Fruit fly (Drosophila melanogaster) whole organism, embryonic: ENCODE results near the gene RpL18.

ENCODE experiments used
- B-H2 ChIP-seq: fragments of 200-800 bp; sonication (Bioruptor generic); optimal IDR thresholded peaks from 2 replicates; lab custom pipeline; 2018; ENCODE audit warnings: missing biosample characterization, mild to moderate bottlenecking, missing genetic modification characterization
- Bteb2 ChIP-seq: fragments of 200-800 bp; sonication (Bioruptor generic); optimal IDR thresholded peaks from 2 replicates; lab custom pipeline; 2016; ENCODE audit warnings: missing biosample characterization, missing genetic modification characterization
- CG10209 ChIP-seq: fragments of 200-800 bp; sonication (Bioruptor generic); optimal IDR thresholded peaks from 3 replicates; lab custom pipeline; 2017; ENCODE audit warnings: missing biosample characterization, mild to moderate bottlenecking, missing genetic modification characterization, missing genetic modification reagents
- CG10431 ChIP-seq: fragments of 200-800 bp; sonication (Bioruptor generic); optimal IDR thresholded peaks from 3 replicates; lab custom pipeline; 2018; ENCODE audit warnings: missing biosample characterization, mild to moderate bottlenecking, missing genetic modification characterization
- CG11085 ChIP-seq: fragments of 200-800 bp; sonication (Bioruptor generic); IDR thresholded peaks from 2 replicates; pipeline ENCODE4 v1.3.6; 2022; ENCODE audit warnings: missing biosample characterization, missing genetic modification characterization
- CG30020 ChIP-seq: fragments of 200-800 bp; optimal IDR thresholded peaks from 2 replicates; lab custom pipeline; 2019; ENCODE audit warnings: missing biosample characterization, mild to moderate bottlenecking, missing genetic modification characterization, moderate library complexity
- CG32532 ChIP-seq: fragments of 200-800 bp; sonication (Bioruptor generic); IDR thresholded peaks from 2 replicates; pipeline ENCODE4 v1.3.6; 2022; ENCODE audit warnings: missing biosample characterization, missing genetic modification characterization
- CG4820 ChIP-seq: fragments of 200-800 bp; sonication (Bioruptor generic); optimal IDR thresholded peaks from 3 replicates; lab custom pipeline; 2016; ENCODE audit warnings: missing biosample characterization, missing genetic modification characterization
- CG4854 ChIP-seq: fragments of 200-800 bp; sonication (Bioruptor generic); optimal IDR thresholded peaks from 2 replicates; lab custom pipeline; 2016; ENCODE audit warnings: missing biosample characterization, missing genetic modification characterization, inconsistent platforms
- CG5180 ChIP-seq: fragments of 200-800 bp; sonication (Bioruptor generic); optimal IDR thresholded peaks from 3 replicates; lab custom pipeline; 2017; ENCODE audit warnings: missing biosample characterization, missing genetic modification characterization, mild to moderate bottlenecking, moderate library complexity, missing genetic modification reagents
- CG5953 ChIP-seq: fragments of 200-800 bp; sonication (Bioruptor generic); IDR thresholded peaks from 2 replicates; pipeline ENCODE4 v1.3.6; 2022; ENCODE audit warnings: missing biosample characterization, missing genetic modification characterization
- CG6791 ChIP-seq: fragments of 200-800 bp; sonication (Bioruptor generic); IDR thresholded peaks from 3 replicates; pipeline ENCODE4 v1.3.6; 2022; ENCODE audit warnings: missing biosample characterization, missing genetic modification characterization; ENCODE audit not compliant: partially characterized antibody
- CG6813 ChIP-seq: fragments of 200-800 bp; sonication (Bioruptor generic); optimal IDR thresholded peaks from 2 replicates; lab custom pipeline; 2017; ENCODE audit warnings: missing biosample characterization, missing genetic modification characterization, mild to moderate bottlenecking, moderate library complexity, missing genetic modification reagents
- CG7928 ChIP-seq: fragments of 200-800 bp; sonication (Bioruptor generic); optimal IDR thresholded peaks from 2 replicates; lab custom pipeline; 2017; ENCODE audit warnings: missing biosample characterization, mild to moderate bottlenecking, missing genetic modification characterization
- CG8359 ChIP-seq: fragments of 200-800 bp; sonication (Bioruptor generic); optimal IDR thresholded peaks from 2 replicates; lab custom pipeline; 2017; ENCODE audit warnings: missing biosample characterization, mild to moderate bottlenecking, missing genetic modification characterization, borderline replicate concordance
- CG9817 ChIP-seq: fragments of 200-800 bp; sonication (Bioruptor generic); optimal IDR thresholded peaks from 2 replicates; lab custom pipeline; 2018; ENCODE audit warnings: missing biosample characterization, mild to moderate bottlenecking, missing genetic modification characterization, moderate library complexity
- Deaf1 ChIP-seq: fragments of 200-800 bp; optimal IDR thresholded peaks from 3 replicates; lab custom pipeline; 2019; ENCODE audit warnings: missing biosample characterization, mild to moderate bottlenecking, missing genetic modification characterization, moderate library complexity
- Dfd ChIP-seq, 2 experiments: fragments of >200 bp; optimal IDR thresholded peaks; 2 replicates each; lab custom pipeline; 2017; ENCODE audit warnings: missing biosample characterization in 2 of 2, missing genetic modification characterization in 2 of 2
- E2f2 ChIP-seq: fragments of 200-800 bp; sonication (Bioruptor generic); IDR thresholded peaks from 2 replicates; pipeline ENCODE4 v1.3.6; 2022; ENCODE audit warnings: missing biosample characterization, missing genetic modification characterization
- ERR ChIP-seq: fragments of 200-800 bp; sonication (Bioruptor generic); optimal IDR thresholded peaks from 2 replicates; lab custom pipeline; 2016; ENCODE audit warnings: missing biosample characterization, missing genetic modification characterization
- H15 ChIP-seq: fragments of 200-800 bp; sonication (Bioruptor generic); IDR thresholded peaks from 3 replicates; pipeline ENCODE4 v1.3.6; 2022; ENCODE audit warnings: missing biosample characterization, missing genetic modification characterization
- HLH3B ChIP-seq: fragments of 200-800 bp; sonication (Bioruptor generic); IDR thresholded peaks from 2 replicates; pipeline ENCODE4 v1.3.6; 2022; ENCODE audit warnings: missing biosample characterization, missing genetic modification characterization
- HLH54F ChIP-seq: fragments of 200-800 bp; sonication (Bioruptor generic); optimal IDR thresholded peaks from 3 replicates; lab custom pipeline; 2016; ENCODE audit warnings: missing biosample characterization, missing genetic modification characterization
- Hmr ChIP-seq: fragments of 200-800 bp; sonication (Bioruptor generic); optimal IDR thresholded peaks from 3 replicates; lab custom pipeline; 2017; ENCODE audit warnings: mild to moderate bottlenecking, missing biosample characterization, missing genetic modification reagents, missing genetic modification characterization
- Jarid2 ChIP-seq: fragments of 200-800 bp; sonication (Bioruptor generic); optimal IDR thresholded peaks from 3 replicates; lab custom pipeline; 2017; ENCODE audit warnings: mild to moderate bottlenecking, missing biosample characterization, missing genetic modification reagents, missing genetic modification characterization
- MBD-R2 ChIP-seq: fragments of 200-800 bp; sonication (Bioruptor generic); IDR thresholded peaks from 2 replicates; pipeline ENCODE4 v1.3.6; 2022; ENCODE audit warnings: missing biosample characterization, missing genetic modification characterization
- Neu2 ChIP-seq: fragments of 200-800 bp; sonication (Bioruptor generic); optimal IDR thresholded peaks from 3 replicates; lab custom pipeline; 2016; ENCODE audit warnings: missing biosample characterization, missing genetic modification characterization, borderline replicate concordance
- Optix ChIP-seq: fragments of 200-800 bp; sonication (Bioruptor generic); IDR thresholded peaks from 3 replicates; pipeline ENCODE4 v1.3.6; 2022; ENCODE audit warnings: missing biosample characterization, missing genetic modification characterization
- Sin3A ChIP-seq: fragments of >200 bp; optimal IDR thresholded peaks from 2 replicates; lab custom pipeline; 2018
- Trl ChIP-seq, 3 experiments: fragments of >200 bp in 2 of 3; fragments of 200-800 bp in 1 of 3; sonication (Bioruptor generic) in 1 of 3; optimal IDR thresholded peaks; 2 replicates in 1 of 3; 3 replicates in 2 of 3; lab custom pipeline; 2016 to 2017; ENCODE audit warnings: missing biosample characterization in 1 of 3, missing genetic modification characterization in 1 of 3
- Xrp1 ChIP-seq: fragments of 200-800 bp; sonication (Bioruptor generic); IDR thresholded peaks from 2 replicates; pipeline ENCODE4 v1.3.6; 2022; ENCODE audit warnings: missing biosample characterization, missing genetic modification characterization
- btn ChIP-seq: fragments of 200-800 bp; sonication (Bioruptor generic); optimal IDR thresholded peaks from 2 replicates; lab custom pipeline; 2016; ENCODE audit warnings: missing biosample characterization, missing genetic modification characterization
- cad ChIP-seq: fragments of >200 bp; optimal IDR thresholded peaks from 2 replicates; lab custom pipeline; 2017; ENCODE audit warnings: missing biosample characterization, missing genetic modification characterization
- cwo ChIP-seq: fragments of 200-800 bp; sonication (Bioruptor generic); optimal IDR thresholded peaks from 3 replicates; lab custom pipeline; 2017; ENCODE audit warnings: missing biosample characterization, missing genetic modification characterization, mild to moderate bottlenecking, moderate library complexity, missing genetic modification reagents
- exex ChIP-seq: fragments of 200-800 bp; sonication (Bioruptor generic); optimal IDR thresholded peaks from 4 replicates; lab custom pipeline; 2018; ENCODE audit warnings: missing biosample characterization, mild to moderate bottlenecking, missing genetic modification characterization, moderate library complexity
- gro ChIP-seq: fragments of 200-800 bp; sonication (Bioruptor generic); optimal IDR thresholded peaks from 2 replicates; lab custom pipeline; 2016; ENCODE audit warnings: missing biosample characterization, missing genetic modification characterization
- hb ChIP-seq: fragments of 200-800 bp; sonication (Bioruptor generic); IDR thresholded peaks from 3 replicates; pipeline ENCODE4 v1.3.6; 2022; ENCODE audit warnings: missing biosample characterization, missing genetic modification characterization; ENCODE audit not compliant: partially characterized antibody
- her ChIP-seq: fragments of 200-800 bp; sonication (Bioruptor generic); optimal IDR thresholded peaks from 2 replicates; lab custom pipeline; 2016; ENCODE audit warnings: missing biosample characterization, missing genetic modification characterization
- kah ChIP-seq: fragments of 200-800 bp; sonication (Bioruptor generic); optimal IDR thresholded peaks from 2 replicates; lab custom pipeline; 2018; ENCODE audit warnings: missing biosample characterization, mild to moderate bottlenecking, missing genetic modification characterization
- lab ChIP-seq: fragments of 200-800 bp; sonication (Bioruptor generic); optimal IDR thresholded peaks from 3 replicates; lab custom pipeline; 2017; ENCODE audit warnings: missing biosample characterization, missing genetic modification characterization, mild to moderate bottlenecking, moderate library complexity, missing genetic modification reagents
- maf-S ChIP-seq: fragments of 200-800 bp; sonication (Bioruptor generic); optimal IDR thresholded peaks from 2 replicates; lab custom pipeline; 2016; ENCODE audit warnings: missing biosample characterization, missing genetic modification characterization
- nau ChIP-seq: fragments of 200-800 bp; sonication (Bioruptor generic); optimal IDR thresholded peaks from 3 replicates; lab custom pipeline; 2017; ENCODE audit warnings: missing biosample characterization, mild to moderate bottlenecking, missing genetic modification characterization, missing genetic modification reagents
- nerfin-1 ChIP-seq: fragments of 200-800 bp; sonication (Bioruptor generic); optimal IDR thresholded peaks from 3 replicates; lab custom pipeline; 2019; ENCODE audit warnings: missing biosample characterization, mild to moderate bottlenecking, missing genetic modification characterization, moderate library complexity
- nerfin-2 ChIP-seq: fragments of 200-800 bp; sonication (Bioruptor generic); IDR thresholded peaks from 2 replicates; pipeline ENCODE4 v1.3.6; 2022; ENCODE audit warnings: missing biosample characterization, missing genetic modification characterization; ENCODE audit not compliant: partially characterized antibody
- nmo ChIP-seq: fragments of 200-800 bp; sonication (Bioruptor generic); optimal IDR thresholded peaks from 2 replicates; lab custom pipeline; 2018; ENCODE audit warnings: missing biosample characterization, mild to moderate bottlenecking, missing genetic modification characterization, moderate library complexity
- slou ChIP-seq: fragments of 200-800 bp; sonication (Bioruptor generic); optimal IDR thresholded peaks from 3 replicates; lab custom pipeline; 2016; ENCODE audit warnings: missing biosample characterization, missing genetic modification characterization
- tgo ChIP-seq: fragments of 200-800 bp; sonication (Bioruptor generic); IDR thresholded peaks from 3 replicates; pipeline ENCODE4 v1.3.6; 2022; ENCODE audit warnings: missing biosample characterization, missing genetic modification characterization
- trem ChIP-seq: fragments of 200-800 bp; optimal IDR thresholded peaks from 3 replicates; lab custom pipeline; 2019; ENCODE audit warnings: missing biosample characterization, mild to moderate bottlenecking, missing genetic modification characterization, moderate library complexity
- wek ChIP-seq: fragments of 200-800 bp; sonication (Bioruptor generic); optimal IDR thresholded peaks from 3 replicates; lab custom pipeline; 2018; ENCODE audit warnings: missing biosample characterization, mild to moderate bottlenecking, missing genetic modification characterization, moderate library complexity
- z ChIP-seq: fragments of 200-800 bp; sonication (Bioruptor generic); IDR thresholded peaks from 3 replicates; pipeline ENCODE4 v1.3.6; 2022; ENCODE audit warnings: missing biosample characterization, missing genetic modification characterization

The RpL18 gene

DNA sequence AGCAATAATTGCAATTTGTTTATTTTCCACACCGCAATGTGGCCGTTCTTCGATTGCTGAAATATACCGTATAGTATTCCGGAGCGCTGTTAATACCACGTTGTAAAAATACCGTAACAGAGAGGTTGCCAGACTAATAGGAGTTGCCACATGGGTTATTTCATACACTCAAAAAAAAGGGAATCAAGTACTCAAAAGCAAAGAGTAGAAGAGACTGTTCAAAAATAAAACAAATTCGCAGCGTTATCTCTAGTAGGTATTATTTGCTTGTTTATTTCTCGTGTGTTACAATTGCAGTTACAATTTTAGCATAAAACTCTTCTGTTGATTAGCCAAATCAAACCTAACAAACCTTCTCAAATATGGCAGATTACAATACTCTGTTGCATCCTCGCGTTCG, 9.3 kb upstream of the RpL18 start, which contains the start of gene MED4 (continued):
- TF ChIP-seq HLH3B (GFP tag; lab: Robert Waterston, UW) = peak; percentile 65
- TF ChIP-seq wek (GFP tag; lab: Kevin White, UChicago) = peak; percentile 12
- TF ChIP-seq CG9817 (tag; lab: Kevin White, UChicago) = peak; percentile 62
- no peak for TF ChIP-seq hb (GFP tag; lab: Robert Waterston, UW)
- peak; percentile 47 for TF ChIP-seq Neu2 (GFP tag; lab: Kevin White, UChicago)
- TF ChIP-seq tgo (GFP tag; lab: Robert Waterston, UW) = peak; percentile 79
- peak; percentile 74 for TF ChIP-seq nmo
- no peak for TF ChIP-seq Trl (optimal IDR thresholded peaks at IDR 0.05; lab: Kevin White, UChicago)
- TF ChIP-seq Trl (GFP tag; optimal IDR thresholded peaks at IDR 0.05; lab: Kevin White, UChicago) = peak; percentile 84
- peak; percentile 94 for TF ChIP-seq MBD-R2
- TF ChIP-seq CG6813 (GFP tag; lab: Kevin White, UChicago) = peak; percentile 49
- peak; percentile 90 for TF ChIP-seq her (GFP tag; lab: Kevin White, UChicago)
- TF ChIP-seq CG7928 (GFP tag; lab: Kevin White, UChicago) = peak; percentile 37
- TF ChIP-seq nerfin-2 (GFP tag; lab: Robert Waterston, UW) = no peak
- no peak for TF ChIP-seq CG8359 (GFP tag; lab: Kevin White, UChicago)
- peak; percentile 60 for TF ChIP-seq Sin3A
- TF ChIP-seq CG10431 = no peak
- TF ChIP-seq Dfd (GFP tag; optimal IDR thresholded peaks at IDR 0.05; lab: Kevin White, UChicago) = no peak
- TF ChIP-seq Bteb2 (GFP tag; lab: Kevin White, UChicago) = peak; percentile 84
- TF ChIP-seq CG30020 (tag; lab: Kevin White, UChicago) = peak; percentile 73
- peak; percentile 56 for TF ChIP-seq trem
- TF ChIP-seq CG6791 (GFP tag; lab: Robert Waterston, UW) = no peak
- peak; percentile 86 for TF ChIP-seq lab
- peak; percentile 79 for TF ChIP-seq CG11085 (GFP tag; lab: Robert Waterston, UW)
- no peak for TF ChIP-seq CG5180 (GFP tag; lab: Kevin White, UChicago)
- TF ChIP-seq btn (GFP tag; lab: Kevin White, UChicago) = peak; percentile 69
- peak; percentile 66; the same call in 2 of the 3 replicates for TF ChIP-seq H15 (GFP tag; lab: Robert Waterston, UW)
- no peak for TF ChIP-seq Jarid2 (GFP tag; lab: Kevin White, UChicago)
- peak; percentile 88 for TF ChIP-seq Hmr (GFP tag; lab: Kevin White, UChicago)
- TF ChIP-seq E2f2 (GFP tag; lab: Robert Waterston, UW) = peak; percentile 67; the same call in 1 of the 2 replicates
- TF ChIP-seq slou = peak; percentile 58
- peak; percentile 60 for TF ChIP-seq CG4820
- no peak for TF ChIP-seq nau (GFP tag; lab: Kevin White, UChicago)
- TF ChIP-seq CG10209 (GFP tag; lab: Kevin White, UChicago) = peak; percentile 63
- peak; percentile 51 for TF ChIP-seq nerfin-1 (tag; lab: Kevin White, UChicago)
- TF ChIP-seq kah (GFP tag; lab: Kevin White, UChicago) = peak; percentile 8
- TF ChIP-seq exex (tag; lab: Kevin White, UChicago) = no peak
- TF ChIP-seq CG5953 (GFP tag; lab: Robert Waterston, UW) = peak; percentile 61; the same call in 1 of the 2 replicates
- peak; percentile 37 for TF ChIP-seq Deaf1 (tag; lab: Kevin White, UChicago)
- TF ChIP-seq Optix (GFP tag; lab: Robert Waterston, UW) = peak; percentile 44; the same call in 2 of the 3 replicates
- no peak for TF ChIP-seq cad (GFP tag; lab: Kevin White, UChicago)
- TF ChIP-seq HLH54F (GFP tag; lab: Kevin White, UChicago) = peak; percentile 84
- peak; percentile 90 for TF ChIP-seq CG32532 (GFP tag; lab: Robert Waterston, UW)
- peak; percentile 77 for TF ChIP-seq maf-S (GFP tag; lab: Kevin White, UChicago)
- peak; percentile 69 for TF ChIP-seq CG4854 (GFP tag; lab: Kevin White, UChicago)
- peak; percentile 79 for TF ChIP-seq Xrp1 (GFP tag; lab: Robert Waterston, UW)
- TF ChIP-seq cwo (GFP tag; lab: Kevin White, UChicago) = peak; percentile 33
- peak; percentile 45 for TF ChIP-seq B-H2
- peak; percentile 69 for TF ChIP-seq ERR (GFP tag; lab: Kevin White, UChicago)
- peak; percentile 89 for TF ChIP-seq gro (GFP tag; lab: Kevin White, UChicago)
- no peak for TF ChIP-seq z
